Worm (Caenorhabditis elegans): ENCODE results near the gene del-5.

The del-5 gene

ce11 chrX:11008052-11008451, at the start of gene del-5:
TSS of gene del-5 (minus strand) at chrX:11008181.
- TF ChIP-seq dmd-4 (tag; optimal IDR thresholded peaks at IDR 0.05; ENCODE audit: borderline replicate concordance) (no peak), elt-2 (tag; optimal IDR thresholded peaks at IDR 0.05) (peak; percentile 31), syd-9 (tag; optimal IDR thresholded peaks at IDR 0.05) (no peak)

DNA sequence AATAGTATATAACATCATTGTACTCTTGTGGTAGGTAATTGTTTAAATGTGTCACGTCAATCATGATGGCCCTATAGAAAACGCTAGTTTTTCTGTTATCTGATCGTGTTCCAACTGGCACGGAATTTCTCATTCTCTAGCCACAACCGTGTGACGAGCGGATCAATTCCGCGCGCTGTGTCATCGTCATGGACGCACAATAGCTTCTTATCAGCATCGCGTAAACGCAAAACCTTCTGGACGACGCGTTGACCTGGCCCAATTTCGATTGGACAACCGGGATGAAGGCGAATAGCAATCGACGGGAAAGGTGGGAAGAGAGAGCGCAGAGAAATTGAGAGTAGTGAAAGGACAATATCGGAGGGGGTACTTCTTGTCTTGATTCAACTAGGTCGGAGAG, 49.0 kb upstream of the del-5 start, which contains the start of gene lpr-3:
Gene lpr-3, plus strand, starts transcription at position 374 of the 400 bp plus-strand sequence.
- TF ChIP-seq ceh-18 (tag; optimal IDR thresholded peaks at IDR 0.05) (no peak), sox-4 (tag; optimal IDR thresholded peaks at IDR 0.05) (no peak), zip-5 (tag; optimal IDR thresholded peaks at IDR 0.05) (no peak), tbx-2 (tag; optimal IDR thresholded peaks at IDR 0.05) (no peak), ceh-2 (tag; optimal IDR thresholded peaks at IDR 0.05) (no peak), ceh-19 (GFP tag; optimal IDR thresholded peaks at IDR 0.05) (no peak), unc-42 (tag; optimal IDR thresholded peaks at IDR 0.05) (no peak), ceh-31 (tag; optimal IDR thresholded peaks at IDR 0.05) (peak; percentile 4), elt-2 (tag; optimal IDR thresholded peaks at IDR 0.05) (no peak), pag-3 (tag; optimal IDR thresholded peaks at IDR 0.05; ENCODE audit: borderline replicate concordance) (no peak), ceh-48 (tag; optimal IDR thresholded peaks at IDR 0.05) (no peak), ama-1 (optimal IDR thresholded peaks at IDR 0.05) (no peak), pqm-1 (tag; optimal IDR thresholded peaks at IDR 0.05) (no peak), unc-55 (GFP tag; optimal IDR thresholded peaks at IDR 0.05) (peak; percentile 63), syd-9 (tag; optimal IDR thresholded peaks at IDR 0.05) (no peak), ahr-1 (tag; optimal IDR thresholded peaks at IDR 0.05) (no peak), ets-4 (tag; optimal IDR thresholded peaks at IDR 0.05) (no peak), tbx-7 (tag; optimal IDR thresholded peaks at IDR 0.05) (no peak), Y22D7AL.16 (tag; optimal IDR thresholded peaks at IDR 0.05) (no peak), madf-2 (tag; optimal IDR thresholded peaks at IDR 0.05) (no peak), rnt-1 (tag; optimal IDR thresholded peaks at IDR 0.05) (peak; percentile 74), ttx-3 (tag; optimal IDR thresholded peaks at IDR 0.05) (no peak), nfya-1 (tag; optimal IDR thresholded peaks at IDR 0.05) (peak; percentile 54), pros-1 (tag; optimal IDR thresholded peaks at IDR 0.05) (peak; percentile 0), unc-86 (tag; optimal IDR thresholded peaks at IDR 0.05) (no peak), ceh-45 (GFP tag; IDR thresholded peaks at IDR 0.05) (no peak), T23F11.4 (GFP tag; optimal IDR thresholded peaks at IDR 0.05) (no peak), ref-2 (tag; optimal IDR thresholded peaks at IDR 0.05) (no peak), sox-2 (GFP tag; IDR thresholded peaks at IDR 0.05) (no peak), C08G9.2 (tag; optimal IDR thresholded peaks at IDR 0.05) (no peak), pat-9 (tag; optimal IDR thresholded peaks at IDR 0.05) (no peak), hlh-6 (tag; optimal IDR thresholded peaks at IDR 0.05) (no peak), gmeb-2 (tag; optimal IDR thresholded peaks at IDR 0.05) (no peak), pax-1 (tag; optimal IDR thresholded peaks at IDR 0.05) (no peak)

ce11 chrX:11053615-11054014, 45.6 kb upstream of the del-5 start, which contains the start of gene C09F12.2:
TSS of gene C09F12.2 (plus strand) at chrX:11053915.
- TF ChIP-seq fax-1 (tag; optimal IDR thresholded peaks at IDR 0.05) (no peak), ref-2 (tag; optimal IDR thresholded peaks at IDR 0.05) (no peak)

- no peak for TF ChIP-seq sox-2 (GFP tag; IDR thresholded peaks at IDR 0.05)
- TF ChIP-seq pqm-1 (tag; optimal IDR thresholded peaks at IDR 0.05): no peak
- TF ChIP-seq ceh-19 (GFP tag; optimal IDR thresholded peaks at IDR 0.05): no peak
- TF ChIP-seq pax-1 (tag; optimal IDR thresholded peaks at IDR 0.05): no peak
- TF ChIP-seq hlh-6 (tag; optimal IDR thresholded peaks at IDR 0.05): no peak
- TF ChIP-seq ttx-3 (tag; optimal IDR thresholded peaks at IDR 0.05): no peak
- no peak for TF ChIP-seq unc-55 (GFP tag; optimal IDR thresholded peaks at IDR 0.05)
- TF ChIP-seq K09A11.1 (tag; optimal IDR thresholded peaks at IDR 0.05; ENCODE audit: insufficient read depth): no peak
- TF ChIP-seq pag-3 (tag; optimal IDR thresholded peaks at IDR 0.05; ENCODE audit: borderline replicate concordance): no peak
- no peak for TF ChIP-seq T23F11.4 (GFP tag; optimal IDR thresholded peaks at IDR 0.05)
- no peak for TF ChIP-seq pha-2 (tag; optimal IDR thresholded peaks at IDR 0.05)
- no peak for TF ChIP-seq pat-9 (tag; optimal IDR thresholded peaks at IDR 0.05)
- no peak for TF ChIP-seq pha-4 (tag; optimal IDR thresholded peaks at IDR 0.05)
- TF ChIP-seq hlh-30 (tag; optimal IDR thresholded peaks at IDR 0.05; ENCODE audit: insufficient read depth): no peak
These were observed 42.4 kb upstream of the del-5 start for ce11 chrX:11050335-11050734.

Data from whole organism, late embryonic.